Fruit fly (Drosophila melanogaster) whole organism, embryonic: ENCODE measurements around the gene CG33939.

Source experiments
- Atf3 ChIP-seq: fragments of 200-800 bp; sonication (Bioruptor generic); optimal IDR thresholded peaks from 3 replicates; lab custom pipeline; 2016; ENCODE audit warnings: missing biosample characterization, missing genetic modification characterization
- B-H2 ChIP-seq: fragments of 200-800 bp; sonication (Bioruptor generic); optimal IDR thresholded peaks from 2 replicates; lab custom pipeline; 2018; ENCODE audit warnings: missing biosample characterization, mild to moderate bottlenecking, missing genetic modification characterization
- CG10959 ChIP-seq: fragments of 200-800 bp; sonication (Bioruptor generic); IDR thresholded peaks from 2 replicates; pipeline ENCODE4 v1.3.6; 2022; ENCODE audit warnings: missing biosample characterization, missing genetic modification characterization
- CG11696 ChIP-seq: fragments of 200-800 bp; sonication (Bioruptor generic); IDR thresholded peaks from 2 replicates; pipeline ENCODE4 v1.3.6; 2022; ENCODE audit warnings: missing biosample characterization, missing genetic modification characterization
- CG12236 ChIP-seq: fragments of 200-800 bp; sonication (Bioruptor generic); optimal IDR thresholded peaks from 2 replicates; lab custom pipeline; 2016; ENCODE audit warnings: missing biosample characterization, missing genetic modification characterization
- CG12391 ChIP-seq: fragments of 200-800 bp; sonication (Bioruptor generic); optimal IDR thresholded peaks from 3 replicates; lab custom pipeline; 2018; ENCODE audit warnings: missing biosample characterization, mild to moderate bottlenecking, missing genetic modification characterization, moderate library complexity
- CG13775 ChIP-seq: fragments of 200-800 bp; sonication (Bioruptor generic); optimal IDR thresholded peaks from 3 replicates; lab custom pipeline; 2017; ENCODE audit warnings: missing biosample characterization, mild to moderate bottlenecking, missing genetic modification characterization
- CG13894 ChIP-seq: fragments of 200-800 bp; sonication (Bioruptor generic); optimal IDR thresholded peaks from 3 replicates; lab custom pipeline; 2018; ENCODE audit warnings: missing biosample characterization, mild to moderate bottlenecking, missing genetic modification characterization, moderate library complexity
- CG15514 ChIP-seq: fragments of 200-800 bp; sonication (Bioruptor generic); optimal IDR thresholded peaks from 3 replicates; lab custom pipeline; 2017; ENCODE audit warnings: missing biosample characterization, missing genetic modification characterization, mild to moderate bottlenecking, moderate library complexity, missing genetic modification reagents
- CG16815 ChIP-seq: fragments of 200-800 bp; sonication (Bioruptor generic); optimal IDR thresholded peaks from 3 replicates; lab custom pipeline; 2017; ENCODE audit warnings: missing biosample characterization, mild to moderate bottlenecking, missing genetic modification characterization
- CG18011 ChIP-seq: fragments of 200-800 bp; sonication (Bioruptor generic); optimal IDR thresholded peaks from 2 replicates; lab custom pipeline; 2017; ENCODE audit warnings: missing biosample characterization, missing genetic modification characterization, mild to moderate bottlenecking, moderate library complexity, missing genotype
- CG30403 ChIP-seq: fragments of 200-800 bp; sonication (Bioruptor generic); optimal IDR thresholded peaks from 3 replicates; lab custom pipeline; 2016; ENCODE audit warnings: missing biosample characterization, missing genetic modification characterization
- CG3281 ChIP-seq: fragments of 200-800 bp; sonication (Bioruptor generic); optimal IDR thresholded peaks from 3 replicates; lab custom pipeline; 2017; ENCODE audit warnings: missing biosample characterization, mild to moderate bottlenecking, missing genetic modification characterization
- CG33213 ChIP-seq: fragments of 200-800 bp; sonication (Bioruptor generic); optimal IDR thresholded peaks from 3 replicates; lab custom pipeline; 2016; ENCODE audit warnings: missing biosample characterization, missing genetic modification characterization
- CG3847 ChIP-seq: fragments of 200-800 bp; sonication (Bioruptor generic); IDR thresholded peaks from 2 replicates; pipeline ENCODE4 v1.3.6; 2022; ENCODE audit warnings: missing biosample characterization, missing genetic modification characterization
- CG5953 ChIP-seq: fragments of 200-800 bp; sonication (Bioruptor generic); IDR thresholded peaks from 2 replicates; pipeline ENCODE4 v1.3.6; 2022; ENCODE audit warnings: missing biosample characterization, missing genetic modification characterization
- CG6254 ChIP-seq: fragments of 200-800 bp; sonication (Bioruptor generic); optimal IDR thresholded peaks from 3 replicates; lab custom pipeline; 2017; ENCODE audit warnings: mild to moderate bottlenecking, missing biosample characterization, missing genetic modification reagents, missing genetic modification characterization
- CG6654 ChIP-seq: fragments of 200-800 bp; sonication (Bioruptor generic); optimal IDR thresholded peaks from 2 replicates; lab custom pipeline; 2017; ENCODE audit warnings: missing biosample characterization, mild to moderate bottlenecking, missing genetic modification characterization
- CG7357 ChIP-seq: fragments of 200-800 bp; sonication (Bioruptor generic); IDR thresholded peaks from 3 replicates; pipeline ENCODE4 v1.3.6; 2022; ENCODE audit warnings: missing biosample characterization, missing genetic modification characterization
- CG7786 ChIP-seq: fragments of 200-800 bp; sonication (Bioruptor generic); optimal IDR thresholded peaks from 2 replicates; lab custom pipeline; 2016; ENCODE audit warnings: missing biosample characterization, missing genetic modification characterization
- CG7987 ChIP-seq: fragments of 200-800 bp; sonication (Bioruptor generic); optimal IDR thresholded peaks from 2 replicates; lab custom pipeline; 2018; ENCODE audit warnings: missing biosample characterization, mild to moderate bottlenecking, missing genetic modification characterization, moderate library complexity
- CG8089 ChIP-seq: fragments of 200-800 bp; sonication (Bioruptor generic); optimal IDR thresholded peaks from 3 replicates; lab custom pipeline; 2016; ENCODE audit warnings: missing biosample characterization, missing genetic modification characterization
- CG9215 ChIP-seq: fragments of 200-800 bp; sonication (Bioruptor generic); IDR thresholded peaks from 2 replicates; pipeline ENCODE4 v1.3.6; 2022; ENCODE audit warnings: missing biosample characterization, missing genetic modification characterization
- HLH3B ChIP-seq: fragments of 200-800 bp; sonication (Bioruptor generic); IDR thresholded peaks from 2 replicates; pipeline ENCODE4 v1.3.6; 2022; ENCODE audit warnings: missing biosample characterization, missing genetic modification characterization
- Lpt ChIP-seq: fragments of >200 bp; optimal IDR thresholded peaks from 2 replicates; lab custom pipeline; 2018; ENCODE audit warnings: missing biosample characterization, missing genetic modification characterization
- Poxn ChIP-seq: fragments of 200-800 bp; sonication (Bioruptor generic); IDR thresholded peaks from 2 replicates; pipeline ENCODE4 v1.3.6; 2022; ENCODE audit warnings: missing biosample characterization, missing genetic modification characterization
- Sry-β ChIP-seq: fragments of 200-800 bp; sonication (Bioruptor generic); optimal IDR thresholded peaks from 2 replicates; lab custom pipeline; 2018; ENCODE audit warnings: missing biosample characterization, mild to moderate bottlenecking, missing genetic modification characterization, moderate library complexity
- Sry-δ ChIP-seq: fragments of 200-800 bp; sonication (Bioruptor generic); optimal IDR thresholded peaks from 2 replicates; lab custom pipeline; 2016; ENCODE audit warnings: missing biosample characterization, missing genetic modification characterization
- Xbp1 ChIP-seq: fragments of 200-800 bp; sonication (Bioruptor generic); optimal IDR thresholded peaks from 3 replicates; lab custom pipeline; 2016; ENCODE audit warnings: missing biosample characterization, mild to moderate bottlenecking, missing genetic modification characterization
- ase ChIP-seq: fragments of 200-800 bp; sonication (Bioruptor generic); IDR thresholded peaks from 3 replicates; pipeline ENCODE4 v1.3.6; 2022; ENCODE audit warnings: missing biosample characterization, missing genetic modification characterization
- cad ChIP-seq: fragments of >200 bp; optimal IDR thresholded peaks from 2 replicates; lab custom pipeline; 2017; ENCODE audit warnings: missing biosample characterization, missing genetic modification characterization
- dati ChIP-seq: fragments of 200-800 bp; sonication (Bioruptor generic); IDR thresholded peaks from 2 replicates; pipeline ENCODE4 v1.3.6; 2022; ENCODE audit warnings: missing biosample characterization, missing genetic modification characterization
- dm ChIP-seq: fragments of 200-800 bp; sonication (Bioruptor generic); optimal IDR thresholded peaks from 3 replicates; lab custom pipeline; 2016; ENCODE audit warnings: missing biosample characterization, missing genetic modification characterization
- ems ChIP-seq: fragments of 200-800 bp; sonication (Bioruptor generic); optimal IDR thresholded peaks from 3 replicates; lab custom pipeline; 2016; ENCODE audit warnings: missing biosample characterization, missing genetic modification characterization
- en ChIP-seq: fragments of 200-800 bp; sonication (Bioruptor generic); optimal IDR thresholded peaks from 2 replicates; lab custom pipeline; 2016; ENCODE audit warnings: missing biosample characterization, missing genetic modification characterization
- eve ChIP-seq, 2 experiments: fragments of >200 bp; optimal IDR thresholded peaks; 2 replicates each; lab custom pipeline; 2017; ENCODE audit warnings: missing biosample characterization in 2 of 2, missing genetic modification characterization in 2 of 2
- exex ChIP-seq: fragments of 200-800 bp; sonication (Bioruptor generic); optimal IDR thresholded peaks from 4 replicates; lab custom pipeline; 2018; ENCODE audit warnings: missing biosample characterization, mild to moderate bottlenecking, missing genetic modification characterization, moderate library complexity
- fu2 ChIP-seq: fragments of 200-800 bp; sonication (Bioruptor generic); optimal IDR thresholded peaks from 2 replicates; lab custom pipeline; 2016; ENCODE audit warnings: missing biosample characterization, missing genetic modification characterization
- gcm ChIP-seq: fragments of 200-800 bp; sonication (Bioruptor generic); optimal IDR thresholded peaks from 2 replicates; lab custom pipeline; 2019; ENCODE audit warnings: missing biosample characterization, mild to moderate bottlenecking, missing genetic modification characterization, moderate library complexity
- h ChIP-seq: fragments of >200 bp; optimal IDR thresholded peaks from 2 replicates; lab custom pipeline; 2017
- lmd ChIP-seq: fragments of 200-800 bp; sonication (Bioruptor generic); IDR thresholded peaks from 2 replicates; pipeline ENCODE4 v1.3.6; 2022; ENCODE audit warnings: missing biosample characterization, missing genetic modification characterization
- onecut ChIP-seq: fragments of 200-800 bp; sonication (Bioruptor generic); IDR thresholded peaks from 2 replicates; pipeline ENCODE4 v1.3.6; 2022; ENCODE audit warnings: missing biosample characterization, missing genetic modification characterization
- peb ChIP-seq: fragments of 200-800 bp; sonication (Bioruptor generic); IDR thresholded peaks from 2 replicates; pipeline ENCODE4 v1.3.6; 2022; ENCODE audit warnings: missing biosample characterization, missing genetic modification characterization
- repo ChIP-seq: fragments of 200-800 bp; sonication (Bioruptor generic); optimal IDR thresholded peaks from 2 replicates; lab custom pipeline; 2016; ENCODE audit warnings: missing biosample characterization, missing genetic modification characterization
- ro ChIP-seq: fragments of 200-800 bp; sonication (Bioruptor generic); IDR thresholded peaks from 2 replicates; pipeline ENCODE4 v1.3.6; 2022; ENCODE audit warnings: missing biosample characterization, missing genetic modification characterization
- salm ChIP-seq: fragments of 200-800 bp; sonication (Bioruptor generic); optimal IDR thresholded peaks from 2 replicates; lab custom pipeline; 2018; ENCODE audit warnings: missing biosample characterization, mild to moderate bottlenecking, missing genetic modification characterization
- sima ChIP-seq: fragments of 200-800 bp; sonication (Bioruptor generic); optimal IDR thresholded peaks from 2 replicates; lab custom pipeline; 2016; ENCODE audit warnings: missing biosample characterization, missing genetic modification characterization
- twi ChIP-seq: fragments of 200-800 bp; optimal IDR thresholded peaks from 2 replicates; lab custom pipeline; 2019; ENCODE audit warnings: missing biosample characterization, mild to moderate bottlenecking, missing genetic modification characterization, moderate library complexity
- unc-4 ChIP-seq: fragments of 200-800 bp; sonication (Bioruptor generic); IDR thresholded peaks from 2 replicates; pipeline ENCODE4 v1.3.6; 2022; ENCODE audit warnings: missing biosample characterization, missing genetic modification characterization; ENCODE audit not compliant: partially characterized antibody
- unpg ChIP-seq: fragments of 200-800 bp; sonication (Bioruptor generic); optimal IDR thresholded peaks from 3 replicates; lab custom pipeline; 2018; ENCODE audit warnings: missing biosample characterization, mild to moderate bottlenecking, missing genetic modification characterization, moderate library complexity
- wdn ChIP-seq: fragments of 200-800 bp; sonication (Bioruptor generic); IDR thresholded peaks from 2 replicates; pipeline ENCODE4 v1.3.6; 2022; ENCODE audit warnings: missing biosample characterization, missing genetic modification characterization
- zen2 ChIP-seq: fragments of 200-800 bp; sonication (Bioruptor generic); IDR thresholded peaks from 3 replicates; pipeline ENCODE4 v1.3.6; 2022; ENCODE audit warnings: missing biosample characterization, missing genetic modification characterization; ENCODE audit not compliant: partially characterized antibody

CG33939 gene

dm6 chrX:19187624-19188085 lies 13.0 kb upstream of the CG33939 start, which contains the start of gene Mec2 (continued):
- no peak for TF ChIP-seq sima (GFP tag; lab: Kevin White, UChicago)
- TF ChIP-seq eve (GFP tag; optimal IDR thresholded peaks at IDR 0.05; lab: Kevin White, UChicago): no peak
- TF ChIP-seq CG6654 (GFP tag; lab: Kevin White, UChicago): no peak
- no peak for TF ChIP-seq repo
- TF ChIP-seq CG8089 (GFP tag; lab: Kevin White, UChicago): peak; percentile 4
- TF ChIP-seq Xbp1 (GFP tag; lab: Kevin White, UChicago): peak; percentile 68
- TF ChIP-seq CG13775: no peak
- TF ChIP-seq CG5953 (GFP tag; lab: Robert Waterston, UW): peak; percentile 50; the same call in 1 of the 2 replicates
- no peak for TF ChIP-seq CG10959 (GFP tag; lab: Robert Waterston, UW)
- no peak for TF ChIP-seq CG3281 (GFP tag; lab: Kevin White, UChicago)
- peak; percentile 3 for TF ChIP-seq CG12236 (GFP tag; lab: Kevin White, UChicago)
- TF ChIP-seq CG3847 (GFP tag; lab: Robert Waterston, UW): peak; percentile 39; the same call in 1 of the 2 replicates
- no peak for TF ChIP-seq gcm (GFP tag; lab: Kevin White, UChicago)
- TF ChIP-seq ase: no peak
- TF ChIP-seq en: no peak
- TF ChIP-seq lmd (GFP tag; lab: Robert Waterston, UW): peak; percentile 37
- TF ChIP-seq CG30403: peak; percentile 47
- no peak for TF ChIP-seq CG7987 (GFP tag; lab: Kevin White, UChicago)
- no peak for TF ChIP-seq CG18011 (GFP tag; lab: Kevin White, UChicago)
- TF ChIP-seq zen2 (GFP tag; lab: Robert Waterston, UW): no peak
- no peak for TF ChIP-seq CG6254 (GFP tag; lab: Kevin White, UChicago)
- peak; percentile 27 for TF ChIP-seq CG16815 (GFP tag; lab: Kevin White, UChicago)
- TF ChIP-seq wdn (GFP tag; lab: Robert Waterston, UW): peak; percentile 48; the same call in 1 of the 2 replicates
- TF ChIP-seq Poxn (GFP tag; lab: Robert Waterston, UW): no peak
- peak; percentile 32 for TF ChIP-seq CG15514
- no peak for TF ChIP-seq CG33213 (GFP tag; lab: Kevin White, UChicago)
- no peak for TF ChIP-seq CG13894 (tag; lab: Kevin White, UChicago)
- TF ChIP-seq peb (GFP tag; lab: Robert Waterston, UW): no peak
- TF ChIP-seq Sry-δ: no peak
- TF ChIP-seq unpg: peak; percentile 70
- TF ChIP-seq dm (GFP tag; lab: Kevin White, UChicago): peak; percentile 48
- TF ChIP-seq CG7786 (GFP tag; lab: Kevin White, UChicago): peak; percentile 29
- TF ChIP-seq CG11696 (GFP tag; lab: Robert Waterston, UW): no peak
- TF ChIP-seq Sry-β: no peak
- TF ChIP-seq salm (tag; lab: Kevin White, UChicago): no peak
- TF ChIP-seq unc-4 (GFP tag; lab: Robert Waterston, UW): no peak
- TF ChIP-seq HLH3B (GFP tag; lab: Robert Waterston, UW): peak; percentile 62
- peak; percentile 20 for TF ChIP-seq Atf3
- no peak for TF ChIP-seq B-H2 (GFP tag; lab: Kevin White, UChicago)
- TF ChIP-seq h: no peak
- 0 out of 3 replicates have a peak, but pooled peaks have one; percentile 41 for TF ChIP-seq CG7357 (GFP tag; lab: Robert Waterston, UW)
- no peak for TF ChIP-seq twi
- peak; percentile 16 for TF ChIP-seq fu2
- TF ChIP-seq CG12391 (tag; lab: Kevin White, UChicago): peak; percentile 57
- no peak for TF ChIP-seq Lpt (GFP tag; lab: Kevin White, UChicago)
- TF ChIP-seq exex (tag; lab: Kevin White, UChicago): no peak
- no peak for TF ChIP-seq ro (GFP tag; lab: Robert Waterston, UW)
- no peak for TF ChIP-seq dati
- TF ChIP-seq CG9215: peak; percentile 12; the same call in 1 of the 2 replicates
- peak; percentile 26 for TF ChIP-seq ems
- TF ChIP-seq onecut: no peak
- no peak for TF ChIP-seq cad
